Fruit fly (Drosophila melanogaster): Measurements from ENCODE around the gene CG6978.

The CG6978 gene

dm6 chrX:4804762-4805161 lies 20.9 kb downstream of the CG6978 start, which contains the start of gene CG2861:
CG2861 (minus strand) TSS chrX:4804862.
- TF ChIP-seq Gug (GFP tag; IDR thresholded peaks at IDR 0.05) (no peak), CG7368 (GFP tag; optimal IDR thresholded peaks at IDR 0.05) (no peak), Eip93F (GFP tag; optimal IDR thresholded peaks at IDR 0.05) (no peak), Ets21C (GFP tag; optimal IDR thresholded peaks at IDR 0.05) (no peak), cyc (GFP tag; optimal IDR thresholded peaks at IDR 0.05) (no peak), eg (GFP tag; IDR thresholded peaks at IDR 0.05) (no peak), dsx (GFP tag; optimal IDR thresholded peaks at IDR 0.05; ENCODE audit: poor library complexity, severe bottlenecking) (no peak), CG15336 (GFP tag; IDR thresholded peaks at IDR 0.05) (no peak), CG11294 (GFP tag; IDR thresholded peaks at IDR 0.05) (no peak), CG11762 (GFP tag; optimal IDR thresholded peaks at IDR 0.05; ENCODE audit: insufficient read depth) (no peak), Eip78C (GFP tag) (no peak), acj6 (GFP tag; optimal IDR thresholded peaks at IDR 0.05) (no peak), lz (GFP tag; optimal IDR thresholded peaks at IDR 0.05) (no peak), Sox14 (GFP tag; optimal IDR thresholded peaks at IDR 0.05) (no peak), Ets96B (tag; optimal IDR thresholded peaks at IDR 0.05) (no peak)

dm6 chrX:4807826-4808225 lies 24.0 kb downstream of the CG6978 start:
- TF ChIP-seq svp (GFP tag) (peak; percentile 4), CG32006 (GFP tag; optimal IDR thresholded peaks at IDR 0.05) (peak; percentile 5), CG3919 (GFP tag; optimal IDR thresholded peaks at IDR 0.05) (no peak)

- no peak for TF ChIP-seq CG34406 (GFP tag; optimal IDR thresholded peaks at IDR 0.05)
- TF ChIP-seq Sox14 (GFP tag; optimal IDR thresholded peaks at IDR 0.05): no peak
- no peak for TF ChIP-seq CG11762 (GFP tag; optimal IDR thresholded peaks at IDR 0.05; ENCODE audit: insufficient read depth)
- TF ChIP-seq Hr38 (GFP tag; optimal IDR thresholded peaks at IDR 0.05): no peak
- TF ChIP-seq achi (GFP tag; optimal IDR thresholded peaks at IDR 0.05): no peak
- TF ChIP-seq dac (GFP tag; optimal IDR thresholded peaks at IDR 0.05): no peak
- no peak for TF ChIP-seq CG10669 (GFP tag; optimal IDR thresholded peaks at IDR 0.05)
- TF ChIP-seq CG8119 (GFP tag; IDR thresholded peaks at IDR 0.05): no peak
- TF ChIP-seq svp (GFP tag): no peak
- no peak for TF ChIP-seq Met (GFP tag; optimal IDR thresholded peaks at IDR 0.05)
Observed at dm6 chrX:4825674-4826073, 41.8 kb downstream of the CG6978 start, which contains the start of gene CG12682. CG12682 (plus strand) TSS chrX:4825974.
